Worm (Caenorhabditis elegans): ENCODE results near the gene F37C4.4.

DNA sequence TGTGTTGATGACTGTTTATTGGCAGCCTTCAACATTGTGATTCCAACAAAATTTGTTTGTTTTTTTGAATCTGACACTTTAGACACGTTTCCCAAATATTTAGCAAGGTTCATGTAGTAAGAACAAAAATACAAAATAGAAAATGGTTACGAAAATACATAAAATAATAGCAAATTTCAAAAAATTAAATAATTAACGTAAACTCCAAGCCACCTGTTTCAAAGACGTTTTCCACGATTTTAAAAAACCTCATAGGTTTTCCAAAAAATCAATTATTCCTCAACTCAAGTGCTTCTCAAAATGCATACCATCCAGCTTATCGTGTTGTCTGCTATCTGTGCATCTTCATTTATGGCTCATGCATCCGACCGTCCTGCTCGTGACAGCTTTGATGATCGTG lies 50.3 kb downstream of the F37C4.4 start, which contains the start of gene F56D6.14:
- TF ChIP-seq elt-1 (tag; optimal IDR thresholded peaks at IDR 0.05) (no peak), pqm-1 (tag; optimal IDR thresholded peaks at IDR 0.05) (no peak)

Measured in whole organism, L3 larva.